Worm (Caenorhabditis elegans) whole organism, late embryonic: ENCODE results near the gene F09F9.1.

Experiments used
- C08G9.2 ChIP-seq: sonication (generic microtip); optimal IDR thresholded peaks from 2 replicates; lab custom pipeline; 2016; ENCODE audit warnings: mild to moderate bottlenecking, missing genetic modification characterization, moderate library complexity, missing compliant biosample characterization
- K09A11.1 ChIP-seq: sonication (generic microtip); optimal IDR thresholded peaks from 2 replicates; lab custom pipeline; 2017; ENCODE audit warnings: antibody characterized with exemption, mild to moderate bottlenecking, missing genetic modification characterization, missing compliant biosample characterization; ENCODE audit not compliant: insufficient read depth
- ceh-2 ChIP-seq: sonication (generic microtip); optimal IDR thresholded peaks from 2 replicates; lab custom pipeline; 2016; ENCODE audit warnings: missing genotype, missing genetic modification characterization, missing compliant biosample characterization
- fax-1 ChIP-seq: sonication (generic microtip); optimal IDR thresholded peaks from 2 replicates; lab custom pipeline; 2016; ENCODE audit warnings: missing genotype, missing genetic modification characterization, missing compliant biosample characterization
- fkh-10 ChIP-seq: fragments of 150-350 bp; optimal IDR thresholded peaks from 2 replicates; lab custom pipeline; 2014; ENCODE audit warnings: missing biosample characterization, missing genetic modification reagents, missing genetic modification characterization
- gmeb-2 ChIP-seq: sonication (generic microtip); optimal IDR thresholded peaks from 2 replicates; lab custom pipeline; 2016; ENCODE audit warnings: missing genetic modification characterization, inconsistent platforms, missing compliant biosample characterization
- hlh-15 ChIP-seq: sonication (generic microtip); optimal IDR thresholded peaks from 2 replicates; lab custom pipeline; 2016; ENCODE audit warnings: missing genetic modification characterization, missing compliant biosample characterization
- lim-6 ChIP-seq: sonication (generic microtip); optimal IDR thresholded peaks from 2 replicates; lab custom pipeline; 2016; ENCODE audit warnings: missing genetic modification characterization, missing compliant biosample characterization
- nfya-1 ChIP-seq: sonication (generic microtip); optimal IDR thresholded peaks from 2 replicates; lab custom pipeline; 2017; ENCODE audit warnings: missing genetic modification characterization, mild to moderate bottlenecking, missing compliant biosample characterization, antibody characterized with exemption, moderate library complexity
- odd-2 ChIP-seq: sonication (generic microtip); optimal IDR thresholded peaks from 2 replicates; lab custom pipeline; 2017; ENCODE audit warnings: antibody characterized with exemption, mild to moderate bottlenecking, missing genetic modification characterization, missing compliant biosample characterization
- pqm-1 ChIP-seq: sonication (generic microtip); optimal IDR thresholded peaks from 2 replicates; lab custom pipeline; 2016; ENCODE audit warnings: missing genetic modification characterization, missing compliant biosample characterization
- sox-4 ChIP-seq: sonication (generic microtip); optimal IDR thresholded peaks from 2 replicates; lab custom pipeline; 2017; ENCODE audit warnings: mild to moderate bottlenecking, missing genetic modification characterization, inconsistent platforms, missing compliant biosample characterization
- unc-3 ChIP-seq, 2 experiments: fragments of 200-800 bp in 1 of 2; sonication (Bioruptor generic) in 1 of 2; sonication (generic microtip) in 1 of 2; conservative IDR thresholded peaks in 1 of 2; optimal IDR thresholded peaks in 1 of 2; 2 replicates each; pipeline versions ENCODE4 v1.3.6 to Lab custom; 2016 to 2022; ENCODE audit warnings: missing compliant biosample characterization in 2 of 2, missing genetic modification characterization in 2 of 2, missing genetic modification reagents in 1 of 2
- unc-86 ChIP-seq: sonication (generic microtip); optimal IDR thresholded peaks from 2 replicates; lab custom pipeline; 2016; ENCODE audit warnings: missing genetic modification characterization, missing compliant biosample characterization

- TF ChIP-seq lim-6 (tag; lab: Kevin White, UChicago), result no peak
- no peak for TF ChIP-seq unc-86
- no peak for TF ChIP-seq hlh-15 (tag; lab: Kevin White, UChicago)
- no peak for TF ChIP-seq ceh-2 (tag; lab: Kevin White, UChicago)
- TF ChIP-seq C08G9.2, result no peak
- TF ChIP-seq unc-3 (GFP tag; conservative IDR thresholded peaks at IDR 0.05; lab: Robert Waterston, UW), result no peak
- TF ChIP-seq unc-3 (tag; optimal IDR thresholded peaks at IDR 0.05; lab: Kevin White, UChicago), result no peak
- TF ChIP-seq K09A11.1 (tag; lab: Kevin White, UChicago), result no peak
- TF ChIP-seq nfya-1 (tag; lab: Kevin White, UChicago), result no peak
- TF ChIP-seq fax-1 (tag; lab: Kevin White, UChicago), result no peak
- TF ChIP-seq sox-4 (tag; lab: Kevin White, UChicago), result no peak
- TF ChIP-seq pqm-1 (tag; lab: Kevin White, UChicago), result no peak
- TF ChIP-seq fkh-10 (GFP tag; lab: Kevin White, UChicago), result no peak
- no peak for TF ChIP-seq odd-2 (tag; lab: Kevin White, UChicago)
- TF ChIP-seq gmeb-2 (tag; lab: Kevin White, UChicago), result no peak
Observed at ce11 chrX:4128684-4129083, 13.6 kb downstream of the F09F9.1 start.
